Worm (Caenorhabditis elegans) whole organism, mixed stage, embryonic: ENCODE measurements around the gene eef-1B.1.

Source experiments
- ces-1 ChIP-seq: fragments of 150-350 bp; optimal IDR thresholded peaks from 2 replicates; lab custom pipeline; 2014; ENCODE audit warnings: missing biosample characterization, missing genetic modification reagents, missing genetic modification characterization
- cnd-1 ChIP-seq: fragments of 200-800 bp; sonication (Bioruptor generic); optimal IDR thresholded peaks from 2 replicates; lab custom pipeline; 2018; ENCODE audit warnings: mild to moderate bottlenecking, missing genetic modification characterization, missing compliant biosample characterization
- lin-32 ChIP-seq: fragments of 200-800 bp; sonication (Bioruptor generic); optimal IDR thresholded peaks from 2 replicates; lab custom pipeline; 2018; ENCODE audit warnings: mild to moderate bottlenecking, missing genetic modification characterization, missing compliant biosample characterization
- pha-4 ChIP-seq: fragments of 150-350 bp; optimal IDR thresholded peaks from 2 replicates; lab custom pipeline; 2018; ENCODE audit warnings: missing biosample characterization, missing genetic modification reagents, missing genetic modification characterization
- sptf-1 ChIP-seq: sonication (generic microtip); optimal IDR thresholded peaks from 2 replicates; lab custom pipeline; 2017; ENCODE audit warnings: mild to moderate bottlenecking, missing genetic modification characterization, moderate library complexity, missing compliant biosample characterization
- unc-39 ChIP-seq: fragments of 150-350 bp; optimal IDR thresholded peaks from 2 replicates; lab custom pipeline; 2014; ENCODE audit warnings: missing biosample characterization, missing genetic modification characterization
- ztf-11 ChIP-seq: fragments of 150-350 bp; optimal IDR thresholded peaks from 2 replicates; lab custom pipeline; 2014; ENCODE audit warnings: missing biosample characterization, missing genetic modification characterization

DNA sequence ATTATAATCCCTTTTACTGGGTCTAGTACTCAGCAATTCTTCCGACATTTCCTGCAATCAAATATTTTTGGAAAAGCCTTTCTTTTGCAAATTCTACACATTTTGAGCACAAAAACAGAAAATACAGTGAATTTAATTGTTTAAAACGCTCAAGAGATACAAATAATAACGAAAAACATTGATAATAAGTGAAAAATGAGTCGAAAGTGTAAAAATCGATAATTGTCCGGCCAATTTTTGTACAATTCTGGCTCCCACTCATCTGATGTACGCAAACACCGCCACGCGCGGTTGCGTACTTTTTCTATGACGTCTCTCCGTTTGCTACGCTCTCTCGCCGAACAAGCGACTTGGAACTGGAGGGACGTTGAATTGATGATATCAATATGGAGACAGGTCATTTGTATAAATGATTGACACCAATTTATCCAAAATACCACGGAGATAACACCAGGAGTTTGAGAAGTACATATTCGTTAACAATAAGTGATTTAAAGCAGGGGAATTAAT is 47.7 kb upstream of the eef-1B.1 start, which contains the start of gene lin-36:
- TF ChIP-seq cnd-1 (tag; lab: Kevin White, UChicago) (no peak), pha-4 (peak; percentile 54), ztf-11 (tag; lab: Kevin White, UChicago) (no peak), sptf-1 (peak; percentile 44), ces-1 (GFP tag; lab: Kevin White, UChicago) (no peak), unc-39 (no peak), lin-32 (GFP tag; lab: Kevin White, UChicago) (no peak)
